Worm (Caenorhabditis elegans) whole organism, L3 larva: ENCODE results near the gene lim-6.

Experiments used
- R02D3.7 ChIP-seq: fragments of 150-350 bp; optimal IDR thresholded peaks from 2 replicates; lab custom pipeline; 2014; ENCODE audit warnings: missing biosample characterization, missing genetic modification characterization
- ZK546.5 ChIP-seq: sonication (generic microtip); optimal IDR thresholded peaks from 2 replicates; lab custom pipeline; 2017; ENCODE audit warnings: missing biosample characterization, missing genetic modification characterization
- aly-2 ChIP-seq: fragments of 150-350 bp; optimal IDR thresholded peaks from 2 replicates; lab custom pipeline; 2014; ENCODE audit warnings: missing biosample characterization, missing genetic modification characterization
- ceh-16 ChIP-seq: sonication (generic microtip); optimal IDR thresholded peaks from 2 replicates; lab custom pipeline; 2017; ENCODE audit warnings: missing biosample characterization, missing genetic modification characterization
- ceh-28 ChIP-seq: fragments of 150-350 bp; optimal IDR thresholded peaks from 2 replicates; lab custom pipeline; 2014; ENCODE audit warnings: missing biosample characterization, missing genetic modification reagents, missing genetic modification characterization
- daf-12 ChIP-seq: fragments of 150-350 bp; optimal IDR thresholded peaks from 2 replicates; lab custom pipeline; 2014; ENCODE audit warnings: missing biosample characterization, missing genetic modification reagents, missing genetic modification characterization
- egl-27 ChIP-seq: sonication (generic microtip); optimal IDR thresholded peaks from 4 replicates; lab custom pipeline; 2017; ENCODE audit warnings: missing biosample characterization, missing genetic modification reagents, missing genetic modification characterization
- egl-5 ChIP-seq: fragments of 150-350 bp; optimal IDR thresholded peaks from 2 replicates; lab custom pipeline; 2017; ENCODE audit warnings: missing biosample characterization, missing genetic modification reagents, missing genetic modification characterization, inconsistent platforms
- elt-1 ChIP-seq: fragments of 150-350 bp; optimal IDR thresholded peaks from 2 replicates; lab custom pipeline; 2014; ENCODE audit warnings: missing biosample characterization, missing genetic modification characterization
- elt-2 ChIP-seq: sonication (generic microtip); optimal IDR thresholded peaks from 2 replicates; lab custom pipeline; 2016; ENCODE audit warnings: missing genetic modification reagents, mild to moderate bottlenecking, missing genetic modification characterization, missing compliant biosample characterization
- eor-1 ChIP-seq, 2 experiments: fragments of 150-350 bp; optimal IDR thresholded peaks; 2 replicates each; lab custom pipeline; 2014 to 2018; ENCODE audit warnings: missing biosample characterization in 2 of 2, missing genetic modification characterization in 2 of 2
- fkh-2 ChIP-seq: fragments of 150-350 bp; optimal IDR thresholded peaks from 2 replicates; lab custom pipeline; 2014; ENCODE audit warnings: missing biosample characterization, missing genetic modification reagents, missing genetic modification characterization
- jun-1 ChIP-seq: fragments of 150-350 bp; optimal IDR thresholded peaks from 2 replicates; lab custom pipeline; 2014; ENCODE audit warnings: missing biosample characterization, missing genetic modification reagents, missing genetic modification characterization
- lin-15B ChIP-seq: fragments of 150-350 bp; optimal IDR thresholded peaks from 2 replicates; lab custom pipeline; 2014; ENCODE audit warnings: missing biosample characterization, missing genetic modification characterization
- lin-39 ChIP-seq: fragments of 150-350 bp; optimal IDR thresholded peaks from 2 replicates; lab custom pipeline; 2018; ENCODE audit warnings: missing biosample characterization, missing genetic modification reagents, missing genetic modification characterization
- lsy-12 ChIP-seq: sonication (generic microtip); optimal IDR thresholded peaks from 2 replicates; lab custom pipeline; 2016; ENCODE audit warnings: mild to moderate bottlenecking, missing genetic modification characterization, missing compliant biosample characterization
- mdl-1 ChIP-seq: fragments of 150-350 bp; optimal IDR thresholded peaks from 2 replicates; lab custom pipeline; 2014; ENCODE audit warnings: missing biosample characterization, missing genetic modification characterization
- mml-1 ChIP-seq: fragments of 150-350 bp; sonication (generic microtip); optimal IDR thresholded peaks from 3 replicates; lab custom pipeline; 2014; ENCODE audit warnings: missing biosample characterization, missing genetic modification characterization
- nhr-11 ChIP-seq: fragments of 150-350 bp; optimal IDR thresholded peaks from 2 replicates; lab custom pipeline; 2014; ENCODE audit warnings: missing biosample characterization, missing genetic modification characterization
- nhr-23 ChIP-seq: fragments of 150-350 bp; optimal IDR thresholded peaks from 2 replicates; lab custom pipeline; 2014; ENCODE audit warnings: missing biosample characterization, missing genetic modification reagents, missing genetic modification characterization
- nhr-25 ChIP-seq: sonication (generic microtip); optimal IDR thresholded peaks from 2 replicates; lab custom pipeline; 2017; ENCODE audit warnings: missing biosample characterization, missing genetic modification characterization
- nhr-28 ChIP-seq: fragments of 150-350 bp; optimal IDR thresholded peaks from 2 replicates; lab custom pipeline; 2014; ENCODE audit warnings: missing biosample characterization, missing genetic modification characterization
- nhr-43 ChIP-seq: sonication (generic microtip); optimal IDR thresholded peaks from 2 replicates; lab custom pipeline; 2016; ENCODE audit warnings: mild to moderate bottlenecking, missing genetic modification characterization, missing compliant biosample characterization; ENCODE audit not compliant: poor library complexity, severe bottlenecking
- nhr-77 ChIP-seq: fragments of 150-350 bp; optimal IDR thresholded peaks from 2 replicates; lab custom pipeline; 2014; ENCODE audit warnings: missing biosample characterization, missing genetic modification characterization
- pha-4 ChIP-seq: fragments of 150-350 bp; optimal IDR thresholded peaks from 2 replicates; lab custom pipeline; 2014; ENCODE audit warnings: missing biosample characterization, missing genetic modification reagents, missing genetic modification characterization
- sea-2 ChIP-seq: fragments of 150-350 bp; sonication (generic microtip); optimal IDR thresholded peaks from 4 replicates; lab custom pipeline; 2014; ENCODE audit warnings: missing biosample characterization, missing genetic modification reagents, missing genetic modification characterization
- snpc-4 ChIP-seq: fragments of 150-350 bp; optimal IDR thresholded peaks from 2 replicates; lab custom pipeline; 2014; ENCODE audit warnings: missing biosample characterization, missing genetic modification characterization
- tbx-2 ChIP-seq: sonication (generic microtip); optimal IDR thresholded peaks from 2 replicates; lab custom pipeline; 2016; ENCODE audit warnings: mild to moderate bottlenecking, missing genetic modification characterization, missing compliant biosample characterization
- unc-39 ChIP-seq: sonication (generic microtip); optimal IDR thresholded peaks from 4 replicates; lab custom pipeline; 2017; ENCODE audit warnings: missing biosample characterization, missing genetic modification characterization
- unc-62 ChIP-seq: fragments of 150-350 bp; sonication (generic microtip); optimal IDR thresholded peaks from 4 replicates; lab custom pipeline; 2014; ENCODE audit warnings: missing biosample characterization, missing genetic modification reagents, missing genetic modification characterization
- ztf-11 ChIP-seq: fragments of 150-350 bp; optimal IDR thresholded peaks from 2 replicates; lab custom pipeline; 2014; ENCODE audit warnings: missing biosample characterization, missing genetic modification characterization
- ztf-4 ChIP-seq: fragments of 150-350 bp; optimal IDR thresholded peaks from 2 replicates; lab custom pipeline; 2014; ENCODE audit warnings: missing biosample characterization, missing genetic modification characterization

lim-6 gene

ce11 chrX:1072152-1072551 is at the start of gene lim-6:
lim-6 (plus strand) TSS chrX:1072452.
- TF ChIP-seq pha-4 (tag; lab: Kevin White, UChicago) (no peak), nhr-28 (tag; lab: Kevin White, UChicago) (no peak), lin-15B (no peak), egl-5 (tag; lab: Kevin White, UChicago) (no peak), tbx-2 (no peak), elt-1 (tag; lab: Kevin White, UChicago) (no peak), nhr-23 (tag; lab: Kevin White, UChicago) (no peak), snpc-4 (no peak), eor-1 (tag; optimal IDR thresholded peaks at IDR 0.05; lab: Kevin White, UChicago) (no peak), R02D3.7 (tag; lab: Kevin White, UChicago) (no peak), ZK546.5 (tag; lab: Kevin White, UChicago) (no peak), mml-1 (tag; lab: Kevin White, UChicago) (no peak), fkh-2 (no peak), nhr-11 (tag; lab: Kevin White, UChicago) (no peak), ztf-4 (tag; lab: Kevin White, UChicago) (no peak)

ce11 chrX:1025010-1025409 is 47.2 kb upstream of the lim-6 start, which contains the start of gene F55A4.3:
F55A4.3 (minus strand) TSS chrX:1025110.
- TF ChIP-seq egl-5 (tag; lab: Kevin White, UChicago): no peak
- no peak for TF ChIP-seq nhr-25 (tag; lab: Kevin White, UChicago)
- TF ChIP-seq lin-39 (tag; lab: Kevin White, UChicago): no peak
- TF ChIP-seq aly-2 (tag; lab: Kevin White, UChicago): no peak
- TF ChIP-seq nhr-23 (tag; lab: Kevin White, UChicago): no peak
- TF ChIP-seq lin-15B: no peak

- peak; percentile 57 for TF ChIP-seq nhr-43
- TF ChIP-seq nhr-23 (tag; lab: Kevin White, UChicago): peak; percentile 21
- TF ChIP-seq jun-1 (tag; lab: Kevin White, UChicago): no peak
- peak; percentile 72 for TF ChIP-seq nhr-25 (tag; lab: Kevin White, UChicago)
- TF ChIP-seq mml-1 (tag; lab: Kevin White, UChicago): no peak
- TF ChIP-seq, all 47 proteins: peak for 3
Observed at ce11 chrX:1026722-1027121, 45.5 kb upstream of the lim-6 start.

- no peak for TF ChIP-seq ceh-28 (tag; lab: Kevin White, UChicago)
- TF ChIP-seq sea-2 (GFP tag; lab: Kevin White, UChicago): no peak
- no peak for TF ChIP-seq mdl-1 (tag; lab: Kevin White, UChicago)
- TF ChIP-seq elt-2 (tag; lab: Kevin White, UChicago): no peak
- TF ChIP-seq eor-1 (tag; optimal IDR thresholded peaks at IDR 0.05; lab: Kevin White, UChicago): no peak
- no peak for TF ChIP-seq ceh-16 (tag; lab: Kevin White, UChicago)
- TF ChIP-seq lin-39 (tag; lab: Kevin White, UChicago): no peak
- no peak for TF ChIP-seq lsy-12
- TF ChIP-seq mml-1 (tag; lab: Kevin White, UChicago): no peak
- no peak for TF ChIP-seq aly-2 (tag; lab: Kevin White, UChicago)
- TF ChIP-seq lin-15B: no peak
- TF ChIP-seq unc-39 (tag; lab: Kevin White, UChicago): no peak
- no peak for TF ChIP-seq nhr-25 (tag; lab: Kevin White, UChicago)
- TF ChIP-seq R02D3.7 (tag; lab: Kevin White, UChicago): no peak
- no peak for TF ChIP-seq daf-12 (tag; lab: Kevin White, UChicago)
- no peak for TF ChIP-seq elt-1 (tag; lab: Kevin White, UChicago)
- TF ChIP-seq ztf-4 (tag; lab: Kevin White, UChicago): no peak
Observed at ce11 chrX:1027370-1027769, 44.9 kb upstream of the lim-6 start.

- TF ChIP-seq nhr-43 (no peak), R02D3.7 (tag; lab: Kevin White, UChicago) (no peak), nhr-77 (tag; lab: Kevin White, UChicago) (no peak), ztf-4 (tag; lab: Kevin White, UChicago) (no peak), nhr-11 (tag; lab: Kevin White, UChicago) (no peak), elt-2 (tag; lab: Kevin White, UChicago) (no peak), unc-62 (GFP tag; lab: Kevin White, UChicago) (no peak), ztf-11 (no peak), lin-39 (tag; lab: Kevin White, UChicago) (no peak), unc-39 (tag; lab: Kevin White, UChicago) (no peak), egl-27 (tag; lab: Kevin White, UChicago) (no peak), snpc-4 (no peak)
Observed at ce11 chrX:1030867-1031266, 41.4 kb upstream of the lim-6 start.
